Worm (Caenorhabditis elegans): Measurements from ENCODE around the gene C34H4.1.

- TF ChIP-seq pha-4 (tag; optimal IDR thresholded peaks at IDR 0.05) = no peak
- no peak for TF ChIP-seq unc-39 (tag; optimal IDR thresholded peaks at IDR 0.05)
- no peak for TF ChIP-seq nhr-23 (tag; optimal IDR thresholded peaks at IDR 0.05)
- TF ChIP-seq zag-1 (tag; optimal IDR thresholded peaks at IDR 0.05) = no peak
Observed at ce11 chrIV:1514415-1514814, 41.0 kb upstream of the C34H4.1 start.
